Fruit fly (Drosophila melanogaster) whole organism, pupa: Measurements from ENCODE around the gene CG34353.

Experiments
- CG10348 ChIP-seq: fragments of 200-800 bp; sonication (Bioruptor generic); IDR thresholded peaks from 2 replicates; pipeline ENCODE4 v1.3.6; 2022; ENCODE audit warnings: missing biosample characterization, missing genetic modification characterization
- CG12605 ChIP-seq: fragments of 200-800 bp; sonication (Bioruptor generic); IDR thresholded peaks from 2 replicates; pipeline ENCODE4 v1.3.6; 2022; ENCODE audit warnings: missing biosample characterization, missing genetic modification characterization
- CG13204 ChIP-seq: fragments of 200-800 bp; sonication (Bioruptor generic); optimal IDR thresholded peaks from 2 replicates; lab custom pipeline; 2018; ENCODE audit warnings: missing biosample characterization, mild to moderate bottlenecking, missing genetic modification characterization, moderate library complexity
- CG14655 ChIP-seq: fragments of 200-800 bp; sonication (Bioruptor generic); optimal IDR thresholded peaks from 3 replicates; lab custom pipeline; 2017; ENCODE audit warnings: mild to moderate bottlenecking, missing biosample characterization, missing genetic modification reagents, missing genetic modification characterization
- CG15710 ChIP-seq: fragments of 200-800 bp; sonication (Bioruptor generic); optimal IDR thresholded peaks from 2 replicates; lab custom pipeline; 2018; ENCODE audit warnings: missing biosample characterization, mild to moderate bottlenecking, missing genetic modification characterization, moderate library complexity
- CG17806 ChIP-seq: fragments of 200-800 bp; sonication (Bioruptor generic); optimal IDR thresholded peaks from 2 replicates; lab custom pipeline; 2018; ENCODE audit warnings: missing biosample characterization, mild to moderate bottlenecking, missing genetic modification characterization, moderate library complexity
- CG32121 ChIP-seq: fragments of 200-800 bp; sonication (Bioruptor generic); IDR thresholded peaks from 2 replicates; pipeline ENCODE4 v1.3.6; 2022; ENCODE audit warnings: missing biosample characterization, missing genetic modification characterization
- CG34367 ChIP-seq: fragments of 200-800 bp; sonication (Bioruptor generic); optimal IDR thresholded peaks from 2 replicates; lab custom pipeline; 2018; ENCODE audit warnings: missing biosample characterization, mild to moderate bottlenecking, missing genetic modification characterization
- CG4496 ChIP-seq: fragments of 200-800 bp; sonication (Bioruptor generic); IDR thresholded peaks from 3 replicates; pipeline ENCODE4 v1.3.6; 2022; ENCODE audit warnings: missing biosample characterization, missing genetic modification characterization
- CG8159 ChIP-seq: fragments of 200-800 bp; sonication (Bioruptor generic); optimal IDR thresholded peaks from 3 replicates; lab custom pipeline; 2018; ENCODE audit warnings: missing biosample characterization, mild to moderate bottlenecking, missing genetic modification characterization, moderate library complexity
- CG8301 ChIP-seq: fragments of 200-800 bp; sonication (Bioruptor generic); optimal IDR thresholded peaks from 2 replicates; lab custom pipeline; 2018; ENCODE audit warnings: missing biosample characterization, mild to moderate bottlenecking, missing genetic modification characterization
- CG9948 ChIP-seq: fragments of 200-800 bp; sonication (Bioruptor generic); optimal IDR thresholded peaks from 2 replicates; lab custom pipeline; 2018; ENCODE audit warnings: missing biosample characterization, mild to moderate bottlenecking, missing genetic modification characterization, moderate library complexity
- D1 ChIP-seq: fragments of 200-800 bp; sonication (Bioruptor generic); optimal IDR thresholded peaks from 2 replicates; lab custom pipeline; 2018; ENCODE audit warnings: missing biosample characterization, mild to moderate bottlenecking, missing genetic modification characterization, moderate library complexity
- EcR ChIP-seq: fragments of 200-800 bp; sonication (Bioruptor generic); optimal IDR thresholded peaks from 3 replicates; lab custom pipeline; 2019; ENCODE audit warnings: missing biosample characterization, missing genetic modification characterization, mild to moderate bottlenecking, moderate library complexity, missing genetic modification reagents
- Ets98B ChIP-seq: fragments of 200-800 bp; sonication (Bioruptor generic); IDR thresholded peaks from 2 replicates; pipeline ENCODE4 v1.3.6; 2022; ENCODE audit warnings: missing biosample characterization, missing genetic modification characterization
- Pif1A ChIP-seq: fragments of 200-800 bp; sonication (Bioruptor generic); optimal IDR thresholded peaks from 3 replicates; lab custom pipeline; 2016; ENCODE audit warnings: missing biosample characterization, missing genetic modification characterization
- Pif1B ChIP-seq: fragments of 200-800 bp; sonication (Bioruptor generic); optimal IDR thresholded peaks from 3 replicates; lab custom pipeline; 2016; ENCODE audit warnings: missing biosample characterization, missing genetic modification characterization
- Snoo ChIP-seq: fragments of 200-800 bp; sonication (Bioruptor generic); optimal IDR thresholded peaks from 3 replicates; lab custom pipeline; 2017; ENCODE audit warnings: missing biosample characterization, mild to moderate bottlenecking, missing genetic modification characterization, inconsistent platforms
- fd96Ca ChIP-seq: fragments of 200-800 bp; sonication (Bioruptor generic); IDR thresholded peaks from 3 replicates; pipeline ENCODE4 v1.3.6; 2022; ENCODE audit warnings: missing biosample characterization, missing genetic modification characterization
- gl ChIP-seq: fragments of 200-800 bp; sonication (Bioruptor generic); optimal IDR thresholded peaks from 2 replicates; lab custom pipeline; 2018; ENCODE audit warnings: missing biosample characterization, mild to moderate bottlenecking, missing genetic modification characterization
- rn ChIP-seq: fragments of 200-800 bp; sonication (Bioruptor generic); IDR thresholded peaks from 2 replicates; pipeline ENCODE4 v1.3.6; 2022; ENCODE audit warnings: missing biosample characterization, missing genetic modification characterization

Gene CG34353

DNA sequence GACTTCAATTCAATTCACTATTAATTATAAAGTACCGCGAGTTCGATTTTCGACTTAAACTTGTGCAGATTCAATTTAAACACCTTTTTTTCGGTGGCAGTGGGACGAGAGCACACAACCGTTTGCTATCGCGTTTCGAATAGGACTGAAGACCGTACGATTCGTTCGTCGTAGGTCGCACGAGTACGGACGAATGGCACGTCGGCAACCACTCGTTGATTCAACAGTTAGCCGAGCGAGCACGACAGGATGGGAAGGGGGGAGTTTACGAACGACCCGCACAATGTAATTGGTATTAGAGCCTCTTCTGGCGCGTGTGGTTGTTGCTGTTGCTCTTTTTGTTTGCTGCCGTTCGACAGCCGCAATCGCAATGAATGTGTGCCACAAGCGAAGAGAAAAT is at the start of gene CG34353:
Gene CG34353, minus strand, starts transcription at position 149 of the 400 bp plus-strand sequence.
- TF ChIP-seq CG34367 (tag; lab: Kevin White, UChicago), result no peak
- no peak for TF ChIP-seq EcR (GFP tag; lab: Kevin White, UChicago)
- no peak for TF ChIP-seq Snoo (tag; lab: Kevin White, UChicago)
- TF ChIP-seq CG4496, result no peak
- TF ChIP-seq D1 (tag; lab: Kevin White, UChicago), result no peak
- no peak for TF ChIP-seq CG17806 (tag; lab: Kevin White, UChicago)
- no peak for TF ChIP-seq Pif1B (GFP tag; lab: Kevin White, UChicago)
- TF ChIP-seq CG8159 (tag; lab: Kevin White, UChicago), result no peak
- 0 out of 2 replicates have a peak, but pooled peaks have one; percentile 11 for TF ChIP-seq CG12605 (GFP tag; lab: Robert Waterston, UW)
- TF ChIP-seq CG14655 (GFP tag; lab: Kevin White, UChicago), result no peak
- no peak for TF ChIP-seq gl
- TF ChIP-seq fd96Ca (GFP tag; lab: Robert Waterston, UW), result no peak
- no peak for TF ChIP-seq rn (GFP tag; lab: Robert Waterston, UW)
- no peak for TF ChIP-seq CG9948 (tag; lab: Kevin White, UChicago)
- TF ChIP-seq CG8301 (tag; lab: Kevin White, UChicago), result no peak
- TF ChIP-seq Ets98B, result no peak
- peak; percentile 43 for TF ChIP-seq Pif1A (GFP tag; lab: Kevin White, UChicago)
- TF ChIP-seq CG10348 (GFP tag; lab: Robert Waterston, UW), result no peak
- peak; percentile 12 for TF ChIP-seq CG13204 (GFP tag; lab: Kevin White, UChicago)
- TF ChIP-seq, all 21 proteins: peak for 3

DNA sequence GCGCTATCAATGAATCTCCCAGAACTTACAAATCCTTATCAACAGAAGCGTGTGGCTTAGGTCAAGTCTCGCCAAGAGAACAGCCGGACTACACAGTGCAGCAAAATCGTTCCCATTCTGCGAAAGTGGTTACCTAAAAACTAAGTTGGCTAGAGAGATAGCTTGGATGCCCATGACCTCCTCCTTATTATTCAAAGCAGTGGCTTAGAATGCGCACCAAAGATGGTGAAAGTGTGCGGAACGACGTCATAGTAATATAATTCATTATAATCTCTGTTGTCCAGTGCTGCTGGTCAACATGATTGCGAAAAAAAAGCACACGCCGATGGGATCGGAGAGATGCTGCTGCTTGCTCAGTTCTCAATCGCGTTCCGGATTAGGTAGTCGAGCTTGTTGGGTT is 48.9 kb upstream of the CG34353 start, which contains the start of gene Nep7:
Gene Nep7, plus strand, starts transcription at position 385 of the 400 bp plus-strand sequence.
- no peak for TF ChIP-seq Pif1A (GFP tag; lab: Kevin White, UChicago)
- TF ChIP-seq CG32121 (GFP tag; lab: Robert Waterston, UW), result peak; percentile 63; the same call in 1 of the 2 replicates
- TF ChIP-seq CG15710 (tag; lab: Kevin White, UChicago), result no peak
- TF ChIP-seq CG4496, result peak; percentile 56; the same call in 2 of the 3 replicates
- no peak for TF ChIP-seq rn (GFP tag; lab: Robert Waterston, UW)
- TF ChIP-seq Ets98B, result peak; percentile 50; the same call in 1 of the 2 replicates
- TF ChIP-seq CG9948 (tag; lab: Kevin White, UChicago), result no peak
- TF ChIP-seq CG14655 (GFP tag; lab: Kevin White, UChicago), result no peak
- TF ChIP-seq CG8301 (tag; lab: Kevin White, UChicago), result no peak
- TF ChIP-seq CG13204 (GFP tag; lab: Kevin White, UChicago), result no peak
- TF ChIP-seq Snoo (tag; lab: Kevin White, UChicago), result no peak
- TF ChIP-seq CG17806 (tag; lab: Kevin White, UChicago), result no peak
- TF ChIP-seq D1 (tag; lab: Kevin White, UChicago), result no peak
- no peak for TF ChIP-seq CG34367 (tag; lab: Kevin White, UChicago)
- TF ChIP-seq CG8159 (tag; lab: Kevin White, UChicago), result no peak
- TF ChIP-seq CG10348 (GFP tag; lab: Robert Waterston, UW), result no peak
- TF ChIP-seq CG12605 (GFP tag; lab: Robert Waterston, UW), result peak; percentile 48; the same call in 1 of the 2 replicates
- TF ChIP-seq EcR (GFP tag; lab: Kevin White, UChicago), result no peak
- no peak for TF ChIP-seq gl
- TF ChIP-seq fd96Ca (GFP tag; lab: Robert Waterston, UW), result peak; percentile 78
- no peak for TF ChIP-seq Pif1B (GFP tag; lab: Kevin White, UChicago)
- TF ChIP-seq, all 21 proteins: peak for 5

DNA sequence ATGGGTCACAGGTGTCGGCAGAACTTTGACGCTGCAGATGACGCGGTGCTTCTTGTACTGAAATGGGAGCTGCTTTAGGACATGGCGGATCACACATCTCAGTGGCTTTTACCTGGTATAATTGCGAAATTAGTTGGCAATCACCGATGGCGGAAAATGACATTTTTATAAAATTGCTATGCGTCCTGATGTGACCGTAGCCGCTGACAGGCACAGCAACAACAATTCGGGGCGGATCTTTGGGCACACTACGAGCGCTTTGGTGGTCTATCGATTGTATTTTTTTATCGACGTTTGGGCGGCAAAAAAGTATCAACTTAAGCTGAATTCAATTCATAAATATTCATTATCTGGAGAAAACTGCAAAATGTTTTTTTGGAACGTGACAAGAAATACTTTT is 48.2 kb upstream of the CG34353 start, which contains the start of gene CG4951:
Gene CG4951, minus strand, starts transcription at position 223 of the 400 bp plus-strand sequence.
- TF ChIP-seq rn (GFP tag; lab: Robert Waterston, UW), result no peak
- TF ChIP-seq CG9948 (tag; lab: Kevin White, UChicago), result no peak
- no peak for TF ChIP-seq D1 (tag; lab: Kevin White, UChicago)

DNA sequence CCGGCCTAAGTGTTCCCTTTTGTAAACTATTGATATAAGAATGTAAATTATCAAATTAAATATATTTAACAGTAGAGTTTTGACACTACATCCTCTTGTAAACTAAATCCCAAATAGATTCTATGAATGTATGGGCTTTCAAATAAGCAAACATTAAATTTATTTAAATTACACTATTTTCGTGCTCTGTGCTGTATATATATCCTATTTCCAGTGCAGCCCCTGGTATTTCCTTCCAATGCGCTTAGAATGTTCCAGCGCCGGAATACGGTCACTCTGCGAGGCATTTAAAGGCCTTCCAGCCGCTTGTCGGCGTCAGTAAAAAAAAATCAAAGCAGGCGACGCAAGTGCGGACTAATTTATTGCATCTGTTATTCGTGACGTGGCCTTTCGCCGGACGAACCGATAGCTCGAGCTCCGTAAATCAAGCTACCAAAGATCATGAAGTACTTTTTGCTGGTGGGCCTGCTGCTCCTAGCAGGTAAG is 42.8 kb upstream of the CG34353 start, which contains the start of gene Gp93:
Gene Gp93, plus strand, starts transcription at position 291 of the 486 bp plus-strand sequence.
- TF ChIP-seq CG15710 (tag; lab: Kevin White, UChicago) (peak; percentile 67), Pif1A (GFP tag; lab: Kevin White, UChicago) (no peak), CG17806 (tag; lab: Kevin White, UChicago) (peak; percentile 45), gl (peak; percentile 18), CG4496 (peak; percentile 82), CG34367 (tag; lab: Kevin White, UChicago) (peak; percentile 25), Ets98B (peak; percentile 37), CG8301 (tag; lab: Kevin White, UChicago) (peak; percentile 37), fd96Ca (GFP tag; lab: Robert Waterston, UW) (peak; percentile 33; the same call in 1 of the 3 replicates), rn (GFP tag; lab: Robert Waterston, UW) (no peak), D1 (tag; lab: Kevin White, UChicago) (no peak), CG32121 (GFP tag; lab: Robert Waterston, UW) (peak; percentile 54; the same call in 1 of the 2 replicates), CG10348 (GFP tag; lab: Robert Waterston, UW) (no peak), Snoo (tag; lab: Kevin White, UChicago) (peak; percentile 64), Pif1B (GFP tag; lab: Kevin White, UChicago) (no peak), CG8159 (tag; lab: Kevin White, UChicago) (peak; percentile 59), CG12605 (GFP tag; lab: Robert Waterston, UW) (peak; percentile 40; the same call in 1 of the 2 replicates), CG9948 (tag; lab: Kevin White, UChicago) (peak; percentile 42), EcR (GFP tag; lab: Kevin White, UChicago) (peak; percentile 56), CG14655 (GFP tag; lab: Kevin White, UChicago) (no peak), CG13204 (GFP tag; lab: Kevin White, UChicago) (peak; percentile 7)
